Fruit fly (Drosophila melanogaster) whole organism, embryonic: ENCODE data around the gene Cpsf100.

Source experiments
- Aef1 ChIP-seq: fragments of 200-800 bp; sonication (Bioruptor generic); IDR thresholded peaks from 3 replicates; pipeline ENCODE4 v1.3.6; 2022; ENCODE audit warnings: missing biosample characterization, missing genetic modification characterization
- Antp ChIP-seq: fragments of 200-800 bp; sonication (Bioruptor generic); optimal IDR thresholded peaks from 3 replicates; lab custom pipeline; 2016; ENCODE audit warnings: missing biosample characterization, missing genetic modification characterization
- CG10147 ChIP-seq: fragments of 200-800 bp; sonication (Bioruptor generic); optimal IDR thresholded peaks from 2 replicates; lab custom pipeline; 2019; ENCODE audit warnings: missing biosample characterization, mild to moderate bottlenecking, missing genetic modification characterization, moderate library complexity
- CG14441 ChIP-seq: fragments of 200-800 bp; sonication (Bioruptor generic); IDR thresholded peaks from 2 replicates; pipeline ENCODE4 v1.3.6; 2022; ENCODE audit warnings: missing biosample characterization, missing genetic modification characterization
- CG14667 ChIP-seq: fragments of 200-800 bp; sonication (Bioruptor generic); IDR thresholded peaks from 2 replicates; pipeline ENCODE4 v1.3.6; 2022; ENCODE audit warnings: missing biosample characterization, missing genetic modification characterization
- CG16815 ChIP-seq: fragments of 200-800 bp; sonication (Bioruptor generic); optimal IDR thresholded peaks from 3 replicates; lab custom pipeline; 2017; ENCODE audit warnings: missing biosample characterization, mild to moderate bottlenecking, missing genetic modification characterization
- CG17361 ChIP-seq: fragments of 200-800 bp; sonication (Bioruptor generic); IDR thresholded peaks from 3 replicates; pipeline ENCODE4 v1.3.6; 2022; ENCODE audit warnings: missing biosample characterization, missing genetic modification characterization
- CG17802 ChIP-seq: fragments of 200-800 bp; sonication (Bioruptor generic); optimal IDR thresholded peaks from 2 replicates; lab custom pipeline; 2018; ENCODE audit warnings: missing biosample characterization, mild to moderate bottlenecking, missing genetic modification characterization, moderate library complexity
- CG1832 ChIP-seq: fragments of 200-800 bp; sonication (Bioruptor generic); optimal IDR thresholded peaks from 2 replicates; lab custom pipeline; 2017; ENCODE audit warnings: missing biosample characterization, mild to moderate bottlenecking, missing genetic modification characterization, inconsistent platforms
- CG18599 ChIP-seq: fragments of 200-800 bp; sonication (Bioruptor generic); optimal IDR thresholded peaks from 3 replicates; lab custom pipeline; 2017; ENCODE audit warnings: missing biosample characterization, missing genetic modification characterization, mild to moderate bottlenecking, moderate library complexity, missing genetic modification reagents
- CG2875 ChIP-seq: fragments of 200-800 bp; sonication (Bioruptor generic); optimal IDR thresholded peaks from 2 replicates; lab custom pipeline; 2017; ENCODE audit warnings: missing biosample characterization, mild to moderate bottlenecking, missing genetic modification characterization, missing genetic modification reagents
- CG2889 ChIP-seq: fragments of 200-800 bp; sonication (Bioruptor generic); IDR thresholded peaks from 3 replicates; pipeline ENCODE4 v1.3.6; 2022; ENCODE audit warnings: missing biosample characterization, missing genetic modification characterization
- CG32532 ChIP-seq: fragments of 200-800 bp; sonication (Bioruptor generic); IDR thresholded peaks from 2 replicates; pipeline ENCODE4 v1.3.6; 2022; ENCODE audit warnings: missing biosample characterization, missing genetic modification characterization
- CG4282 ChIP-seq: fragments of 200-800 bp; sonication (Bioruptor generic); optimal IDR thresholded peaks from 2 replicates; lab custom pipeline; 2016; ENCODE audit warnings: missing biosample characterization, missing genetic modification characterization
- CG5245 ChIP-seq: fragments of 200-800 bp; sonication (Bioruptor generic); optimal IDR thresholded peaks from 3 replicates; lab custom pipeline; 2016; ENCODE audit warnings: missing biosample characterization, missing genetic modification characterization
- CG6254 ChIP-seq: fragments of 200-800 bp; sonication (Bioruptor generic); optimal IDR thresholded peaks from 3 replicates; lab custom pipeline; 2017; ENCODE audit warnings: mild to moderate bottlenecking, missing biosample characterization, missing genetic modification reagents, missing genetic modification characterization
- CG7987 ChIP-seq: fragments of 200-800 bp; sonication (Bioruptor generic); optimal IDR thresholded peaks from 2 replicates; lab custom pipeline; 2018; ENCODE audit warnings: missing biosample characterization, mild to moderate bottlenecking, missing genetic modification characterization, moderate library complexity
- CG9727 ChIP-seq: fragments of 200-800 bp; sonication (Bioruptor generic); optimal IDR thresholded peaks from 3 replicates; lab custom pipeline; 2017; ENCODE audit warnings: missing biosample characterization, mild to moderate bottlenecking, missing genetic modification characterization
- Chrac-16 ChIP-seq: fragments of 200-800 bp; sonication (Bioruptor generic); optimal IDR thresholded peaks from 3 replicates; lab custom pipeline; 2016; ENCODE audit warnings: missing biosample characterization, missing genetic modification characterization
- CkIIα-i1 ChIP-seq: fragments of 200-800 bp; sonication (Bioruptor generic); IDR thresholded peaks from 2 replicates; pipeline ENCODE4 v1.3.6; 2022; ENCODE audit warnings: missing biosample characterization, missing genetic modification characterization
- Dbx ChIP-seq: fragments of 200-800 bp; sonication (Bioruptor generic); IDR thresholded peaks from 3 replicates; pipeline ENCODE4 v1.3.6; 2022; ENCODE audit warnings: missing biosample characterization, missing genetic modification characterization
- Dip3 ChIP-seq: fragments of 200-800 bp; sonication (Bioruptor generic); optimal IDR thresholded peaks from 3 replicates; lab custom pipeline; 2016; ENCODE audit warnings: missing biosample characterization, missing genetic modification characterization
- GATAe ChIP-seq: fragments of 200-800 bp; sonication (Bioruptor generic); conservative IDR thresholded peaks from 2 replicates; pipeline ENCODE4 v1.3.6; 2022; ENCODE audit warnings: missing biosample characterization, missing genetic modification characterization
- HLH4C ChIP-seq: fragments of 200-800 bp; sonication (Bioruptor generic); IDR thresholded peaks from 3 replicates; pipeline ENCODE4 v1.3.6; 2022; ENCODE audit warnings: missing biosample characterization, missing genetic modification characterization; ENCODE audit not compliant: partially characterized antibody
- HLHmδ ChIP-seq: fragments of 200-800 bp; sonication (Bioruptor generic); optimal IDR thresholded peaks from 2 replicates; lab custom pipeline; 2018; ENCODE audit warnings: missing biosample characterization, mild to moderate bottlenecking, missing genetic modification characterization, moderate library complexity
- Mad ChIP-seq: fragments of 200-800 bp; sonication (Bioruptor generic); optimal IDR thresholded peaks from 2 replicates; lab custom pipeline; 2016; ENCODE audit warnings: missing biosample characterization, missing genetic modification characterization
- Med ChIP-seq: fragments of 200-800 bp; sonication (Bioruptor generic); peaks from one replicate; lab custom pipeline; 2016; ENCODE audit warnings: missing biosample characterization, missing genetic modification characterization, mild to moderate bottlenecking, inconsistent platforms, moderate library complexity
- Meics ChIP-seq: fragments of 200-800 bp; sonication (Bioruptor generic); optimal IDR thresholded peaks from 2 replicates; lab custom pipeline; 2017; ENCODE audit warnings: missing biosample characterization, mild to moderate bottlenecking, missing genetic modification characterization
- NFAT ChIP-seq: fragments of 200-800 bp; sonication (Bioruptor generic); IDR thresholded peaks from 2 replicates; pipeline ENCODE4 v1.3.6; 2022; ENCODE audit warnings: missing biosample characterization, missing genetic modification characterization
- Neu2 ChIP-seq: fragments of 200-800 bp; sonication (Bioruptor generic); optimal IDR thresholded peaks from 3 replicates; lab custom pipeline; 2016; ENCODE audit warnings: missing biosample characterization, missing genetic modification characterization, borderline replicate concordance
- Opbp ChIP-seq: fragments of 200-800 bp; sonication (Bioruptor generic); IDR thresholded peaks from 3 replicates; pipeline ENCODE4 v1.3.6; 2022; ENCODE audit warnings: missing biosample characterization, missing genetic modification characterization; ENCODE audit not compliant: partially characterized antibody
- PHDP ChIP-seq: fragments of 200-800 bp; sonication (Bioruptor generic); optimal IDR thresholded peaks from 3 replicates; lab custom pipeline; 2018; ENCODE audit warnings: missing biosample characterization, mild to moderate bottlenecking, missing genetic modification characterization, moderate library complexity
- Six4 ChIP-seq: fragments of 200-800 bp; sonication (Bioruptor generic); optimal IDR thresholded peaks from 2 replicates; lab custom pipeline; 2016; ENCODE audit warnings: missing biosample characterization, missing genetic modification characterization
- Sox100B ChIP-seq: fragments of 200-800 bp; sonication (Bioruptor generic); optimal IDR thresholded peaks from 3 replicates; lab custom pipeline; 2018; ENCODE audit warnings: missing biosample characterization, mild to moderate bottlenecking, missing genetic modification characterization
- chinmo ChIP-seq: fragments of 200-800 bp; sonication (Bioruptor generic); IDR thresholded peaks from 4 replicates; pipeline ENCODE4 v1.3.6; 2022; ENCODE audit warnings: missing biosample characterization, missing genetic modification characterization; ENCODE audit not compliant: partially characterized antibody
- disco-r ChIP-seq: fragments of 200-800 bp; sonication (Bioruptor generic); optimal IDR thresholded peaks from 2 replicates; lab custom pipeline; 2016; ENCODE audit warnings: missing biosample characterization, missing genetic modification characterization
- eyg ChIP-seq: fragments of 200-800 bp; sonication (Bioruptor generic); optimal IDR thresholded peaks from 3 replicates; lab custom pipeline; 2016; ENCODE audit warnings: missing biosample characterization, missing genetic modification characterization
- fd64A ChIP-seq: fragments of 200-800 bp; sonication (Bioruptor generic); optimal IDR thresholded peaks from 3 replicates; lab custom pipeline; 2018; ENCODE audit warnings: missing biosample characterization, mild to moderate bottlenecking, missing genetic modification characterization
- lilli ChIP-seq: fragments of 200-800 bp; sonication (Bioruptor generic); optimal IDR thresholded peaks from 3 replicates; lab custom pipeline; 2016; ENCODE audit warnings: missing biosample characterization, missing genetic modification characterization
- nom ChIP-seq: fragments of 200-800 bp; sonication (Bioruptor generic); optimal IDR thresholded peaks from 2 replicates; lab custom pipeline; 2017; ENCODE audit warnings: missing biosample characterization, missing genetic modification characterization, mild to moderate bottlenecking, moderate library complexity, missing genetic modification reagents
- otp ChIP-seq: fragments of 200-800 bp; sonication (Bioruptor generic); IDR thresholded peaks from 3 replicates; pipeline ENCODE4, ENCODE4 v1.3.6; 2022; ENCODE audit warnings: missing biosample characterization, missing genetic modification characterization
- rib ChIP-seq: fragments of 200-800 bp; sonication (Bioruptor generic); IDR thresholded peaks from 2 replicates; pipeline ENCODE4 v1.3.6; 2022; ENCODE audit warnings: missing biosample characterization, missing genetic modification characterization
- sens-2 ChIP-seq: fragments of 200-800 bp; sonication (Bioruptor generic); IDR thresholded peaks from 2 replicates; pipeline ENCODE4 v1.3.6; 2022; ENCODE audit warnings: missing biosample characterization, missing genetic modification characterization
- sim ChIP-seq: fragments of 200-800 bp; sonication (Bioruptor generic); IDR thresholded peaks from 2 replicates; pipeline ENCODE4 v1.3.6; 2022; ENCODE audit warnings: missing biosample characterization, missing genetic modification characterization
- sisA ChIP-seq: fragments of 200-800 bp; sonication (Bioruptor generic); IDR thresholded peaks from 2 replicates; pipeline ENCODE4 v1.3.6; 2022; ENCODE audit warnings: missing biosample characterization, missing genetic modification characterization
- slbo ChIP-seq: fragments of 200-800 bp; sonication (Bioruptor generic); IDR thresholded peaks from 2 replicates; pipeline ENCODE4 v1.3.6; 2022; ENCODE audit warnings: missing biosample characterization, missing genetic modification characterization
- stwl ChIP-seq: fragments of 200-800 bp; sonication (Bioruptor generic); optimal IDR thresholded peaks from 3 replicates; lab custom pipeline; 2018; ENCODE audit warnings: missing biosample characterization, mild to moderate bottlenecking, missing genetic modification characterization, moderate library complexity
- toy ChIP-seq: fragments of 200-800 bp; sonication (Bioruptor generic); IDR thresholded peaks from 2 replicates; pipeline ENCODE4 v1.3.6; 2022; ENCODE audit warnings: missing biosample characterization, missing genetic modification characterization
- zf30C ChIP-seq: fragments of 200-800 bp; sonication (Bioruptor generic); optimal IDR thresholded peaks from 3 replicates; lab custom pipeline; 2018; ENCODE audit warnings: missing biosample characterization, mild to moderate bottlenecking, missing genetic modification characterization
- zfh2 ChIP-seq: fragments of 200-800 bp; sonication (Bioruptor generic); optimal IDR thresholded peaks from 2 replicates; lab custom pipeline; 2016; ENCODE audit warnings: missing biosample characterization, missing genetic modification characterization

Cpsf100 gene

dm6 chr3R:29033909-29034629 is at the start of gene Cpsf100, which contains the start of gene beta4GalNAcTB (continued):
- TF ChIP-seq lilli (GFP tag; lab: Kevin White, UChicago) (peak; percentile 83), CG2875 (GFP tag; lab: Kevin White, UChicago) (peak; percentile 28), Mad (GFP tag; lab: Kevin White, UChicago) (peak; percentile 46), Sox100B (GFP tag; lab: Kevin White, UChicago) (peak; percentile 83), CG32532 (GFP tag; lab: Robert Waterston, UW) (peak; percentile 77), Dip3 (GFP tag; lab: Kevin White, UChicago) (peak; percentile 47), sens-2 (GFP tag; lab: Robert Waterston, UW) (no peak), Neu2 (GFP tag; lab: Kevin White, UChicago) (no peak), CkIIα-i1 (GFP tag; lab: Robert Waterston, UW) (no peak), otp (GFP tag; lab: Robert Waterston, UW) (peak; percentile 40; the same call in 1 of the 3 replicates), HLHmδ (GFP tag; lab: Kevin White, UChicago) (no peak), fd64A (GFP tag; lab: Kevin White, UChicago) (no peak), Chrac-16 (GFP tag; lab: Kevin White, UChicago) (peak; percentile 74), CG18599 (GFP tag; lab: Kevin White, UChicago) (peak; percentile 74), CG16815 (GFP tag; lab: Kevin White, UChicago) (peak; percentile 84), NFAT (GFP tag; lab: Robert Waterston, UW) (peak; percentile 67), CG10147 (GFP tag; lab: Kevin White, UChicago) (peak; percentile 65), Med (peak; percentile 89), CG6254 (GFP tag; lab: Kevin White, UChicago) (no peak), sisA (GFP tag; lab: Robert Waterston, UW) (peak; percentile 69), Dbx (peak; percentile 34), eyg (GFP tag; lab: Kevin White, UChicago) (no peak), CG9727 (GFP tag; lab: Kevin White, UChicago) (peak; percentile 89), CG17802 (tag; lab: Kevin White, UChicago) (no peak), CG14441 (peak; percentile 71), CG2889 (GFP tag; lab: Robert Waterston, UW) (peak; percentile 21; the same call in 1 of the 3 replicates), GATAe (GFP tag; lab: Robert Waterston, UW) (no peak; the same call in 1 of the 2 replicates), CG1832 (GFP tag; lab: Kevin White, UChicago) (no peak), CG17361 (GFP tag; lab: Robert Waterston, UW) (peak; percentile 96), Antp (GFP tag; lab: Kevin White, UChicago) (peak; percentile 52), CG5245 (GFP tag; lab: Kevin White, UChicago) (peak; percentile 60), CG14667 (peak; percentile 41), Meics (peak; percentile 79), Aef1 (GFP tag; lab: Robert Waterston, UW) (peak; percentile 59), sim (GFP tag; lab: Robert Waterston, UW) (no peak), zf30C (GFP tag; lab: Kevin White, UChicago) (no peak), toy (no peak), Opbp (no peak), HLH4C (GFP tag; lab: Robert Waterston, UW) (no peak), CG7987 (no peak), disco-r (GFP tag; lab: Kevin White, UChicago) (no peak), Six4 (GFP tag; lab: Kevin White, UChicago) (peak; percentile 49), rib (peak; percentile 65; the same call in 1 of the 2 replicates), PHDP (tag; lab: Kevin White, UChicago) (peak; percentile 47), zfh2 (peak; percentile 81), nom (GFP tag; lab: Kevin White, UChicago) (no peak), chinmo (no peak), slbo (GFP tag; lab: Robert Waterston, UW) (peak; percentile 87), stwl (peak; percentile 27), CG4282 (GFP tag; lab: Kevin White, UChicago) (no peak)
